Fruit fly (Drosophila melanogaster) whole organism, embryonic: ENCODE measurements around the gene cactin.

ENCODE experiments used
- B-H1 ChIP-seq: fragments of 200-800 bp; sonication (Bioruptor generic); IDR thresholded peaks from 3 replicates; pipeline ENCODE4 v1.3.6; 2022; ENCODE audit warnings: missing biosample characterization, missing genetic modification characterization
- Bteb2 ChIP-seq: fragments of 200-800 bp; sonication (Bioruptor generic); optimal IDR thresholded peaks from 2 replicates; lab custom pipeline; 2016; ENCODE audit warnings: missing biosample characterization, missing genetic modification characterization
- CG11247 ChIP-seq: fragments of 200-800 bp; sonication (Bioruptor generic); IDR thresholded peaks from 2 replicates; pipeline ENCODE4 v1.3.6; 2022; ENCODE audit warnings: missing biosample characterization, missing genetic modification characterization
- CG11504 ChIP-seq: fragments of 200-800 bp; sonication (Bioruptor generic); optimal IDR thresholded peaks from 3 replicates; lab custom pipeline; 2019; ENCODE audit warnings: missing biosample characterization, mild to moderate bottlenecking, missing genetic modification characterization, moderate library complexity
- CG12155 ChIP-seq: fragments of 200-800 bp; sonication (Bioruptor generic); optimal IDR thresholded peaks from 3 replicates; lab custom pipeline; 2016; ENCODE audit warnings: missing biosample characterization, missing genetic modification characterization
- CG12942 ChIP-seq: fragments of 200-800 bp; sonication (Bioruptor generic); optimal IDR thresholded peaks from 3 replicates; lab custom pipeline; 2016; ENCODE audit warnings: missing biosample characterization, missing genetic modification characterization
- CG13296 ChIP-seq: fragments of 200-800 bp; sonication (Bioruptor generic); optimal IDR thresholded peaks from 3 replicates; lab custom pipeline; 2018; ENCODE audit warnings: missing biosample characterization, mild to moderate bottlenecking, missing genetic modification characterization
- CG16779 ChIP-seq: fragments of 200-800 bp; sonication (Bioruptor generic); IDR thresholded peaks from 2 replicates; pipeline ENCODE4 v1.3.6; 2022; ENCODE audit warnings: missing biosample characterization, missing genetic modification characterization
- CG4424 ChIP-seq: fragments of 200-800 bp; sonication (Bioruptor generic); optimal IDR thresholded peaks from 3 replicates; lab custom pipeline; 2016; ENCODE audit warnings: missing biosample characterization, missing genetic modification characterization
- CG6683 ChIP-seq: fragments of 200-800 bp; sonication (Bioruptor generic); optimal IDR thresholded peaks from 2 replicates; lab custom pipeline; 2017; ENCODE audit warnings: missing biosample characterization, mild to moderate bottlenecking, missing genetic modification characterization, missing genetic modification reagents
- CG7963 ChIP-seq: fragments of 200-800 bp; sonication (Bioruptor generic); IDR thresholded peaks from 3 replicates; pipeline ENCODE4 v1.3.6; 2022; ENCODE audit warnings: missing biosample characterization, missing genetic modification characterization; ENCODE audit not compliant: partially characterized antibody
- CG8388 ChIP-seq: fragments of 200-800 bp; sonication (Bioruptor generic); optimal IDR thresholded peaks from 2 replicates; lab custom pipeline; 2019; ENCODE audit warnings: missing biosample characterization, mild to moderate bottlenecking, missing genetic modification characterization, moderate library complexity
- CG8944 ChIP-seq: fragments of 200-800 bp; sonication (Bioruptor generic); optimal IDR thresholded peaks from 3 replicates; lab custom pipeline; 2016; ENCODE audit warnings: missing biosample characterization, missing genetic modification characterization
- Chrac-16 ChIP-seq: fragments of 200-800 bp; sonication (Bioruptor generic); optimal IDR thresholded peaks from 3 replicates; lab custom pipeline; 2016; ENCODE audit warnings: missing biosample characterization, missing genetic modification characterization
- D19A ChIP-seq: fragments of 200-800 bp; optimal IDR thresholded peaks from 3 replicates; lab custom pipeline; 2019; ENCODE audit warnings: missing biosample characterization, mild to moderate bottlenecking, missing genetic modification characterization, moderate library complexity
- Dfd ChIP-seq, 2 experiments: fragments of >200 bp; optimal IDR thresholded peaks; 2 replicates each; lab custom pipeline; 2017; ENCODE audit warnings: missing biosample characterization in 2 of 2, missing genetic modification characterization in 2 of 2
- Doc2 ChIP-seq: fragments of 200-800 bp; sonication (Bioruptor generic); IDR thresholded peaks from 2 replicates; pipeline ENCODE4 v1.3.6; 2022; ENCODE audit warnings: missing biosample characterization, missing genetic modification characterization
- E2f1 ChIP-seq: fragments of 200-800 bp; sonication (Bioruptor generic); IDR thresholded peaks from 2 replicates; pipeline ENCODE4 v1.3.6; 2022; ENCODE audit warnings: missing biosample characterization, missing genetic modification characterization
- Ets65A ChIP-seq: fragments of 200-800 bp; sonication (Bioruptor generic); peaks from one replicate; lab custom pipeline; 2016; ENCODE audit warnings: missing biosample characterization, missing genetic modification characterization
- Hand ChIP-seq: fragments of 200-800 bp; sonication (Bioruptor generic); optimal IDR thresholded peaks from 2 replicates; lab custom pipeline; 2017; ENCODE audit warnings: mild to moderate bottlenecking, missing biosample characterization, missing genetic modification reagents, missing genetic modification characterization
- Med ChIP-seq: fragments of 200-800 bp; sonication (Bioruptor generic); peaks from one replicate; lab custom pipeline; 2016; ENCODE audit warnings: missing biosample characterization, missing genetic modification characterization, mild to moderate bottlenecking, inconsistent platforms, moderate library complexity
- Ptx1 ChIP-seq: fragments of 200-800 bp; sonication (Bioruptor generic); IDR thresholded peaks from 2 replicates; pipeline ENCODE4 v1.3.6; 2022; ENCODE audit warnings: missing biosample characterization, missing genetic modification characterization
- Scr ChIP-seq: fragments of 200-800 bp; sonication (Bioruptor generic); IDR thresholded peaks from 2 replicates; pipeline ENCODE4 v1.3.6; 2022; ENCODE audit warnings: missing biosample characterization, missing genetic modification characterization; ENCODE audit not compliant: partially characterized antibody
- Sry-β ChIP-seq: fragments of 200-800 bp; sonication (Bioruptor generic); optimal IDR thresholded peaks from 2 replicates; lab custom pipeline; 2018; ENCODE audit warnings: missing biosample characterization, mild to moderate bottlenecking, missing genetic modification characterization, moderate library complexity
- YL-1 ChIP-seq: fragments of 200-800 bp; sonication (Bioruptor generic); optimal IDR thresholded peaks from 3 replicates; lab custom pipeline; 2017; ENCODE audit warnings: missing biosample characterization, mild to moderate bottlenecking, missing genetic modification characterization
- dan ChIP-seq: fragments of 200-800 bp; sonication (Bioruptor generic); IDR thresholded peaks from 2 replicates; pipeline ENCODE4 v1.3.6; 2022; ENCODE audit warnings: missing biosample characterization, missing genetic modification characterization
- dmrt99B ChIP-seq: fragments of 200-800 bp; sonication (Bioruptor generic); optimal IDR thresholded peaks from 2 replicates; lab custom pipeline; 2018; ENCODE audit warnings: missing biosample characterization, mild to moderate bottlenecking, missing genetic modification characterization, moderate library complexity
- ems ChIP-seq: fragments of 200-800 bp; sonication (Bioruptor generic); optimal IDR thresholded peaks from 3 replicates; lab custom pipeline; 2016; ENCODE audit warnings: missing biosample characterization, missing genetic modification characterization
- hth ChIP-seq: fragments of >200 bp; optimal IDR thresholded peaks from 2 replicates; lab custom pipeline; 2017; ENCODE audit warnings: inconsistent platforms
- row ChIP-seq: fragments of 200-800 bp; sonication (Bioruptor generic); IDR thresholded peaks from 3 replicates; pipeline ENCODE4 v1.3.6; 2022; ENCODE audit warnings: missing biosample characterization, missing genetic modification characterization
- salm ChIP-seq: fragments of 200-800 bp; sonication (Bioruptor generic); optimal IDR thresholded peaks from 2 replicates; lab custom pipeline; 2018; ENCODE audit warnings: missing biosample characterization, mild to moderate bottlenecking, missing genetic modification characterization
- sens ChIP-seq: fragments of 200-800 bp; sonication (Bioruptor generic); peaks from one replicate; lab custom pipeline; 2016; ENCODE audit warnings: missing biosample characterization, missing genetic modification characterization
- sens-2 ChIP-seq: fragments of 200-800 bp; sonication (Bioruptor generic); IDR thresholded peaks from 2 replicates; pipeline ENCODE4 v1.3.6; 2022; ENCODE audit warnings: missing biosample characterization, missing genetic modification characterization
- sob ChIP-seq: fragments of 200-800 bp; sonication (Bioruptor generic); IDR thresholded peaks from 2 replicates; pipeline ENCODE4 v1.3.6; 2022; ENCODE audit warnings: missing biosample characterization, missing genetic modification characterization
- tap ChIP-seq: fragments of 200-800 bp; optimal IDR thresholded peaks from 3 replicates; lab custom pipeline; 2019; ENCODE audit warnings: missing biosample characterization, mild to moderate bottlenecking, missing genetic modification characterization, moderate library complexity

Gene cactin

dm6 chrX:20447865-20448584, 24.2 kb downstream of the cactin start (continued):
- TF ChIP-seq Doc2 (GFP tag; lab: Robert Waterston, UW) (no peak), sens (GFP tag; lab: Kevin White, UChicago) (peak; percentile 42), YL-1 (GFP tag; lab: Kevin White, UChicago) (no peak), CG7963 (GFP tag; lab: Robert Waterston, UW) (no peak)
- TF ChIP-seq, all 482 proteins: peak for 42

- TF ChIP-seq CG11504 (tag; lab: Kevin White, UChicago) (peak; percentile 99), CG16779 (GFP tag; lab: Robert Waterston, UW) (0 out of 2 replicates have a peak, but pooled peaks have one; percentile 22), CG12155 (GFP tag; lab: Kevin White, UChicago) (no peak), Sry-β (GFP tag; lab: Kevin White, UChicago) (peak; percentile 77), Dfd (GFP tag; optimal IDR thresholded peaks at IDR 0.05; lab: Kevin White, UChicago) (no peak), dan (no peak)
Measured at dm6 chrX:20448828-20449427, 25.1 kb downstream of the cactin start, which contains the start of gene tbc. Gene tbc (plus strand): TSS chrX:20449331.

- TF ChIP-seq Scr (GFP tag; lab: Robert Waterston, UW), result no peak
- no peak for TF ChIP-seq CG11247 (GFP tag; lab: Robert Waterston, UW)
- 0 out of 2 replicates have a peak, but pooled peaks have one; percentile 37 for TF ChIP-seq Ptx1
- peak; percentile 2 for TF ChIP-seq dmrt99B (tag; lab: Kevin White, UChicago)
- no peak for TF ChIP-seq Chrac-16 (GFP tag; lab: Kevin White, UChicago)
- peak; percentile 30 for TF ChIP-seq CG13296 (GFP tag; lab: Kevin White, UChicago)
- TF ChIP-seq sens (GFP tag; lab: Kevin White, UChicago), result peak; percentile 38
- TF ChIP-seq ems (GFP tag; lab: Kevin White, UChicago), result no peak
- no peak for TF ChIP-seq CG8944
- TF ChIP-seq sob, result 0 out of 2 replicates have a peak, but pooled peaks have one; percentile 7
- no peak for TF ChIP-seq Hand (GFP tag; lab: Kevin White, UChicago)
- peak; percentile 61 for TF ChIP-seq D19A
- TF ChIP-seq row, result peak; percentile 22; the same call in 1 of the 3 replicates
- TF ChIP-seq CG4424 (GFP tag; lab: Kevin White, UChicago), result peak; percentile 3
- peak; percentile 76 for TF ChIP-seq CG8388 (GFP tag; lab: Kevin White, UChicago)
- peak; percentile 12 for TF ChIP-seq tap (tag; lab: Kevin White, UChicago)
- TF ChIP-seq, all 482 proteins: peak for 10
Measured at dm6 chrX:20466382-20466928, 42.6 kb downstream of the cactin start.

- TF ChIP-seq Ets65A (GFP tag; lab: Kevin White, UChicago) (peak; percentile 68), Bteb2 (GFP tag; lab: Kevin White, UChicago) (no peak), sens-2 (no peak), B-H1 (GFP tag; lab: Robert Waterston, UW) (no peak), E2f1 (GFP tag; lab: Robert Waterston, UW) (no peak), salm (tag; lab: Kevin White, UChicago) (no peak), hth (lab: Kevin White, UChicago) (no peak), Med (GFP tag; lab: Kevin White, UChicago) (peak; percentile 8), CG12942 (no peak), CG6683 (no peak)
Measured at dm6 chrX:20467155-20467554, 43.3 kb downstream of the cactin start, which contains the start of gene GstT3. Gene GstT3 (plus strand): TSS chrX:20467455.
